Fruit fly (Drosophila melanogaster) whole organism, embryonic: ENCODE measurements around the gene CG33269.
A peak's percentile ranks its signal among the peaks of the same experiment; 100 is the strongest.

Source experiments
- Ada2b ChIP-seq: fragments of 200-800 bp; sonication (Bioruptor generic); IDR thresholded peaks from 2 replicates; pipeline ENCODE4 v1.3.6; 2022; ENCODE audit warnings: missing biosample characterization, missing genetic modification characterization
- B-H2 ChIP-seq: fragments of 200-800 bp; sonication (Bioruptor generic); optimal IDR thresholded peaks from 2 replicates; lab custom pipeline; 2018; ENCODE audit warnings: missing biosample characterization, mild to moderate bottlenecking, missing genetic modification characterization
- CG11695 ChIP-seq: fragments of 200-800 bp; sonication (Bioruptor generic); IDR thresholded peaks from 3 replicates; pipeline ENCODE4 v1.3.6; 2022; ENCODE audit warnings: missing biosample characterization, missing genetic modification characterization
- CG12659 ChIP-seq: fragments of 200-800 bp; sonication (Bioruptor generic); optimal IDR thresholded peaks from 3 replicates; lab custom pipeline; 2017; ENCODE audit warnings: mild to moderate bottlenecking, missing biosample characterization, missing genetic modification reagents, missing genetic modification characterization
- CG14441 ChIP-seq: fragments of 200-800 bp; sonication (Bioruptor generic); IDR thresholded peaks from 2 replicates; pipeline ENCODE4 v1.3.6; 2022; ENCODE audit warnings: missing biosample characterization, missing genetic modification characterization
- CG14860 ChIP-seq: fragments of 200-800 bp; sonication (Bioruptor generic); IDR thresholded peaks from 3 replicates; pipeline ENCODE4 v1.3.6; 2022; ENCODE audit warnings: missing biosample characterization, missing genetic modification characterization; ENCODE audit not compliant: partially characterized antibody
- CG14965 ChIP-seq: fragments of 200-800 bp; sonication (Bioruptor generic); optimal IDR thresholded peaks from 2 replicates; lab custom pipeline; 2016; ENCODE audit warnings: missing biosample characterization, missing genetic modification characterization, borderline replicate concordance
- CG1602 ChIP-seq: fragments of 200-800 bp; sonication (Bioruptor generic); optimal IDR thresholded peaks from 3 replicates; lab custom pipeline; 2016; ENCODE audit warnings: missing biosample characterization, missing genetic modification characterization
- CG1603 ChIP-seq: fragments of 200-800 bp; sonication (Bioruptor generic); optimal IDR thresholded peaks from 2 replicates; lab custom pipeline; 2019; ENCODE audit warnings: missing biosample characterization, mild to moderate bottlenecking, missing genetic modification characterization, moderate library complexity
- CG16813 ChIP-seq: fragments of 200-800 bp; sonication (Bioruptor generic); IDR thresholded peaks from 3 replicates; pipeline ENCODE4 v1.3.6; 2022; ENCODE audit warnings: missing biosample characterization, missing genetic modification characterization; ENCODE audit not compliant: partially characterized antibody
- CG17328 ChIP-seq: fragments of 200-800 bp; sonication (Bioruptor generic); IDR thresholded peaks from 2 replicates; pipeline ENCODE4 v1.3.6; 2022; ENCODE audit warnings: missing biosample characterization, missing genetic modification characterization
- CG1792 ChIP-seq: fragments of 200-800 bp; sonication (Bioruptor generic); optimal IDR thresholded peaks from 2 replicates; lab custom pipeline; 2016; ENCODE audit warnings: missing biosample characterization, missing genetic modification characterization
- CG2712 ChIP-seq: fragments of 200-800 bp; optimal IDR thresholded peaks from 3 replicates; lab custom pipeline; 2019; ENCODE audit warnings: missing biosample characterization, mild to moderate bottlenecking, missing genetic modification characterization, moderate library complexity
- CG32767 ChIP-seq: fragments of 200-800 bp; sonication (Bioruptor generic); IDR thresholded peaks from 2 replicates; pipeline ENCODE4 v1.3.6; 2022; ENCODE audit warnings: missing biosample characterization, missing genetic modification characterization
- CG3407 ChIP-seq: fragments of 200-800 bp; sonication (Bioruptor generic); optimal IDR thresholded peaks from 2 replicates; lab custom pipeline; 2018; ENCODE audit warnings: missing biosample characterization, mild to moderate bottlenecking, missing genetic modification characterization
- CG34422 ChIP-seq: fragments of 200-800 bp; sonication (Bioruptor generic); IDR thresholded peaks from 3 replicates; pipeline ENCODE4 v1.3.6; 2022; ENCODE audit warnings: missing biosample characterization, missing genetic modification characterization
- CG3726 ChIP-seq: fragments of 200-800 bp; sonication (Bioruptor generic); IDR thresholded peaks from 3 replicates; pipeline ENCODE4, ENCODE4 v1.3.6; 2022; ENCODE audit warnings: missing biosample characterization, missing genetic modification characterization
- CG4282 ChIP-seq: fragments of 200-800 bp; sonication (Bioruptor generic); optimal IDR thresholded peaks from 2 replicates; lab custom pipeline; 2016; ENCODE audit warnings: missing biosample characterization, missing genetic modification characterization
- CG4404 ChIP-seq: fragments of 200-800 bp; sonication (Bioruptor generic); IDR thresholded peaks from 2 replicates; pipeline ENCODE4 v1.3.6; 2022; ENCODE audit warnings: missing biosample characterization, missing genetic modification characterization
- CG5953 ChIP-seq: fragments of 200-800 bp; sonication (Bioruptor generic); IDR thresholded peaks from 2 replicates; pipeline ENCODE4 v1.3.6; 2022; ENCODE audit warnings: missing biosample characterization, missing genetic modification characterization
- CG6254 ChIP-seq: fragments of 200-800 bp; sonication (Bioruptor generic); optimal IDR thresholded peaks from 3 replicates; lab custom pipeline; 2017; ENCODE audit warnings: mild to moderate bottlenecking, missing biosample characterization, missing genetic modification reagents, missing genetic modification characterization
- CG6272 ChIP-seq: fragments of 200-800 bp; sonication (Bioruptor generic); IDR thresholded peaks from 2 replicates; pipeline ENCODE4 v1.3.6; 2022; ENCODE audit warnings: missing biosample characterization, missing genetic modification characterization
- CG7372 ChIP-seq: fragments of 200-800 bp; sonication (Bioruptor generic); IDR thresholded peaks from 2 replicates; pipeline ENCODE4 v1.3.6; 2022; ENCODE audit warnings: missing biosample characterization, missing genetic modification characterization
- CG8089 ChIP-seq: fragments of 200-800 bp; sonication (Bioruptor generic); optimal IDR thresholded peaks from 3 replicates; lab custom pipeline; 2016; ENCODE audit warnings: missing biosample characterization, missing genetic modification characterization
- CG8290 ChIP-seq, 3 experiments: fragments of 200-800 bp; sonication (Bioruptor generic); optimal IDR thresholded peaks; 2 replicates each; lab custom pipeline; 2016 to 2019; ENCODE audit warnings: missing biosample characterization in 3 of 3, missing genetic modification characterization in 3 of 3, mild to moderate bottlenecking in 2 of 3, moderate library complexity in 1 of 3
- CG8924 ChIP-seq: fragments of 200-800 bp; optimal IDR thresholded peaks from 3 replicates; lab custom pipeline; 2019; ENCODE audit warnings: missing biosample characterization, mild to moderate bottlenecking, missing genetic modification characterization, moderate library complexity
- CG9609 ChIP-seq: fragments of 200-800 bp; sonication (Bioruptor generic); optimal IDR thresholded peaks from 3 replicates; lab custom pipeline; 2016; ENCODE audit warnings: missing biosample characterization, missing genetic modification characterization
- CG9727 ChIP-seq: fragments of 200-800 bp; sonication (Bioruptor generic); optimal IDR thresholded peaks from 3 replicates; lab custom pipeline; 2017; ENCODE audit warnings: missing biosample characterization, mild to moderate bottlenecking, missing genetic modification characterization
- D19A ChIP-seq: fragments of 200-800 bp; optimal IDR thresholded peaks from 3 replicates; lab custom pipeline; 2019; ENCODE audit warnings: missing biosample characterization, mild to moderate bottlenecking, missing genetic modification characterization, moderate library complexity
- Dbx ChIP-seq: fragments of 200-800 bp; sonication (Bioruptor generic); IDR thresholded peaks from 3 replicates; pipeline ENCODE4 v1.3.6; 2022; ENCODE audit warnings: missing biosample characterization, missing genetic modification characterization
- Dfd ChIP-seq, 2 experiments: fragments of >200 bp; optimal IDR thresholded peaks; 2 replicates each; lab custom pipeline; 2017; ENCODE audit warnings: missing biosample characterization in 2 of 2, missing genetic modification characterization in 2 of 2
- Doc3 ChIP-seq: fragments of 200-800 bp; sonication (Bioruptor generic); IDR thresholded peaks from 3 replicates; pipeline ENCODE4 v1.3.6; 2022; ENCODE audit warnings: missing biosample characterization, missing genetic modification characterization; ENCODE audit not compliant: partially characterized antibody
- H15 ChIP-seq: fragments of 200-800 bp; sonication (Bioruptor generic); IDR thresholded peaks from 3 replicates; pipeline ENCODE4 v1.3.6; 2022; ENCODE audit warnings: missing biosample characterization, missing genetic modification characterization
- H2.0 ChIP-seq: fragments of 200-800 bp; sonication (Bioruptor generic); IDR thresholded peaks from 2 replicates; pipeline ENCODE4 v1.3.6; 2022; ENCODE audit warnings: missing biosample characterization, missing genetic modification characterization
- Hr51 ChIP-seq, 2 experiments: fragments of 200-800 bp; sonication (Bioruptor generic); optimal IDR thresholded peaks; 2 replicates in 1 of 2; 3 replicates in 1 of 2; lab custom pipeline; 2016 to 2018; ENCODE audit warnings: missing biosample characterization in 2 of 2, missing genetic modification characterization in 2 of 2, mild to moderate bottlenecking in 1 of 2, moderate library complexity in 1 of 2
- Lim3 ChIP-seq: fragments of 200-800 bp; sonication (Bioruptor generic); IDR thresholded peaks from 2 replicates; pipeline ENCODE4 v1.3.6; 2022; ENCODE audit warnings: missing biosample characterization, missing genetic modification characterization
- Lpt ChIP-seq: fragments of >200 bp; optimal IDR thresholded peaks from 2 replicates; lab custom pipeline; 2018; ENCODE audit warnings: missing biosample characterization, missing genetic modification characterization
- PHDP ChIP-seq: fragments of 200-800 bp; sonication (Bioruptor generic); optimal IDR thresholded peaks from 3 replicates; lab custom pipeline; 2018; ENCODE audit warnings: missing biosample characterization, mild to moderate bottlenecking, missing genetic modification characterization, moderate library complexity
- Ptx1 ChIP-seq: fragments of 200-800 bp; sonication (Bioruptor generic); IDR thresholded peaks from 2 replicates; pipeline ENCODE4 v1.3.6; 2022; ENCODE audit warnings: missing biosample characterization, missing genetic modification characterization
- Vsx1 ChIP-seq: fragments of 200-800 bp; sonication (Bioruptor generic); optimal IDR thresholded peaks from 2 replicates; lab custom pipeline; 2017; ENCODE audit warnings: missing biosample characterization, mild to moderate bottlenecking, missing genetic modification characterization, missing genetic modification reagents
- ac ChIP-seq: fragments of 200-800 bp; sonication (Bioruptor generic); optimal IDR thresholded peaks from 3 replicates; lab custom pipeline; 2017; ENCODE audit warnings: missing biosample characterization, mild to moderate bottlenecking, missing genetic modification characterization
- gcm ChIP-seq: fragments of 200-800 bp; sonication (Bioruptor generic); optimal IDR thresholded peaks from 2 replicates; lab custom pipeline; 2019; ENCODE audit warnings: missing biosample characterization, mild to moderate bottlenecking, missing genetic modification characterization, moderate library complexity
- gem ChIP-seq: fragments of 200-800 bp; sonication (Bioruptor generic); optimal IDR thresholded peaks from 2 replicates; lab custom pipeline; 2019; ENCODE audit warnings: missing biosample characterization, mild to moderate bottlenecking, missing genetic modification characterization, moderate library complexity
- jumu ChIP-seq: fragments of 200-800 bp; sonication (Bioruptor generic); optimal IDR thresholded peaks from 3 replicates; lab custom pipeline; 2016; ENCODE audit warnings: missing biosample characterization, missing genetic modification characterization
- ken ChIP-seq: fragments of 200-800 bp; sonication (Bioruptor generic); IDR thresholded peaks from 3 replicates; pipeline ENCODE4 v1.3.6; 2022; ENCODE audit warnings: missing biosample characterization, missing genetic modification characterization
- lab ChIP-seq: fragments of 200-800 bp; sonication (Bioruptor generic); optimal IDR thresholded peaks from 3 replicates; lab custom pipeline; 2017; ENCODE audit warnings: missing biosample characterization, missing genetic modification characterization, mild to moderate bottlenecking, moderate library complexity, missing genetic modification reagents
- phol ChIP-seq: fragments of 200-800 bp; sonication (Bioruptor generic); optimal IDR thresholded peaks from 3 replicates; lab custom pipeline; 2018; ENCODE audit warnings: missing biosample characterization, mild to moderate bottlenecking, missing genetic modification characterization, moderate library complexity
- psq ChIP-seq: fragments of 200-800 bp; sonication (Bioruptor generic); optimal IDR thresholded peaks from 2 replicates; lab custom pipeline; 2017; ENCODE audit warnings: missing biosample characterization, missing genetic modification characterization
- tin ChIP-seq: fragments of 200-800 bp; sonication (Bioruptor generic); optimal IDR thresholded peaks from 3 replicates; lab custom pipeline; 2016; ENCODE audit warnings: missing biosample characterization, missing genetic modification characterization
- zf30C ChIP-seq: fragments of 200-800 bp; sonication (Bioruptor generic); optimal IDR thresholded peaks from 3 replicates; lab custom pipeline; 2018; ENCODE audit warnings: missing biosample characterization, mild to moderate bottlenecking, missing genetic modification characterization

The CG33269 gene

dm6 chr3L:11551949-11552348 is 30.0 kb downstream of the CG33269 start (continued):
- TF ChIP-seq CG3726 (no peak), psq (GFP tag; lab: Kevin White, UChicago) (no peak), CG5953 (GFP tag; lab: Robert Waterston, UW) (no peak), Ptx1 (GFP tag; lab: Robert Waterston, UW) (peak; percentile 39; the same call in 1 of the 2 replicates), CG9609 (no peak), Vsx1 (GFP tag; lab: Kevin White, UChicago) (no peak), CG2712 (tag; lab: Kevin White, UChicago) (peak; percentile 72), Hr51 (GFP tag; optimal IDR thresholded peaks at IDR 0.05; lab: Kevin White, UChicago) (peak in 1 of 2 experiments; percentile 20), CG4282 (GFP tag; lab: Kevin White, UChicago) (no peak), zf30C (GFP tag; lab: Kevin White, UChicago) (peak; percentile 76), Doc3 (GFP tag; lab: Robert Waterston, UW) (no peak), CG9727 (GFP tag; lab: Kevin White, UChicago) (peak; percentile 62), CG14441 (GFP tag; lab: Robert Waterston, UW) (no peak), ken (GFP tag; lab: Robert Waterston, UW) (no peak), CG12659 (GFP tag; lab: Kevin White, UChicago) (peak; percentile 4), tin (peak; percentile 32), CG34422 (GFP tag; lab: Robert Waterston, UW) (peak; percentile 29; the same call in 1 of the 3 replicates), CG11695 (GFP tag; lab: Robert Waterston, UW) (0 out of 3 replicates have a peak, but pooled peaks have one; percentile 35), CG14860 (no peak), CG14965 (GFP tag; lab: Kevin White, UChicago) (no peak), CG17328 (GFP tag; lab: Robert Waterston, UW) (0 out of 2 replicates have a peak, but pooled peaks have one; percentile 18), CG7372 (0 out of 2 replicates have a peak, but pooled peaks have one; percentile 12), CG6272 (GFP tag; lab: Robert Waterston, UW) (peak; percentile 14; the same call in 1 of the 2 replicates), CG1792 (GFP tag; lab: Kevin White, UChicago) (no peak), Lim3 (GFP tag; lab: Robert Waterston, UW) (no peak), CG8924 (tag; lab: Kevin White, UChicago) (peak; percentile 44), CG16813 (GFP tag; lab: Robert Waterston, UW) (0 out of 3 replicates have a peak, but pooled peaks have one; percentile 21), CG6254 (peak; percentile 35), gcm (GFP tag; lab: Kevin White, UChicago) (peak; percentile 45), jumu (GFP tag; lab: Kevin White, UChicago) (peak; percentile 14), CG8089 (no peak), Dfd (GFP tag; optimal IDR thresholded peaks at IDR 0.05; lab: Kevin White, UChicago) (no peak), CG1602 (peak; percentile 18), Lpt (GFP tag; lab: Kevin White, UChicago) (no peak), H15 (GFP tag; lab: Robert Waterston, UW) (0 out of 3 replicates have a peak, but pooled peaks have one; percentile 45), CG4404 (0 out of 2 replicates have a peak, but pooled peaks have one; percentile 15), H2.0 (GFP tag; lab: Robert Waterston, UW) (0 out of 2 replicates have a peak, but pooled peaks have one; percentile 26), lab (GFP tag; lab: Kevin White, UChicago) (peak; percentile 16), CG32767 (GFP tag; lab: Robert Waterston, UW) (0 out of 2 replicates have a peak, but pooled peaks have one; percentile 35), phol (tag; lab: Kevin White, UChicago) (peak; percentile 53), D19A (peak; percentile 61), CG8290 (GFP tag; optimal IDR thresholded peaks at IDR 0.05; lab: Kevin White, UChicago) (no peak), CG8290 (tag; optimal IDR thresholded peaks at IDR 0.05; lab: Kevin White, UChicago) (no peak), Dbx (no peak), Ada2b (GFP tag; lab: Robert Waterston, UW) (peak; percentile 26; the same call in 1 of the 2 replicates), ac (GFP tag; lab: Kevin White, UChicago) (peak; percentile 46), PHDP (tag; lab: Kevin White, UChicago) (peak; percentile 36), gem (tag; lab: Kevin White, UChicago) (peak; percentile 68), CG3407 (peak; percentile 3), CG1603 (tag; lab: Kevin White, UChicago) (peak; percentile 26), B-H2 (GFP tag; lab: Kevin White, UChicago) (no peak)
